Fruit fly (Drosophila melanogaster) whole organism, embryonic: ENCODE measurements around the gene CG32079.

Experiments used
- Adf1 ChIP-seq: fragments of 200-800 bp; sonication (Bioruptor generic); IDR thresholded peaks from 2 replicates; pipeline ENCODE4 v1.3.6; 2022; ENCODE audit warnings: missing biosample characterization, missing genetic modification characterization
- Dad ChIP-seq: fragments of 200-800 bp; sonication (Bioruptor generic); optimal IDR thresholded peaks from 3 replicates; lab custom pipeline; 2016; ENCODE audit warnings: missing biosample characterization, missing genetic modification characterization
- Sox102F ChIP-seq: fragments of 200-800 bp; sonication (Bioruptor generic); optimal IDR thresholded peaks from 2 replicates; lab custom pipeline; 2018; ENCODE audit warnings: missing biosample characterization, mild to moderate bottlenecking, missing genetic modification characterization, moderate library complexity
- az2 ChIP-seq: fragments of 200-800 bp; sonication (Bioruptor generic); optimal IDR thresholded peaks from 3 replicates; lab custom pipeline; 2016; ENCODE audit warnings: missing biosample characterization, missing genetic modification characterization
- chif ChIP-seq, 2 experiments: fragments of 200-800 bp; sonication (Bioruptor generic); optimal IDR thresholded peaks; 3 replicates each; lab custom pipeline; 2016; ENCODE audit warnings: missing biosample characterization in 2 of 2, missing genetic modification characterization in 2 of 2
- gem ChIP-seq: fragments of 200-800 bp; sonication (Bioruptor generic); optimal IDR thresholded peaks from 2 replicates; lab custom pipeline; 2019; ENCODE audit warnings: missing biosample characterization, mild to moderate bottlenecking, missing genetic modification characterization, moderate library complexity
- kay ChIP-seq: fragments of 200-800 bp; sonication (Bioruptor generic); optimal IDR thresholded peaks from 2 replicates; lab custom pipeline; 2016; ENCODE audit warnings: missing biosample characterization, missing genetic modification characterization
- scrt ChIP-seq: fragments of 200-800 bp; sonication (Bioruptor generic); optimal IDR thresholded peaks from 2 replicates; lab custom pipeline; 2018; ENCODE audit warnings: missing biosample characterization, mild to moderate bottlenecking, missing genetic modification characterization, moderate library complexity

dm6 chr3L:11003980-11004379 lies 21.4 kb upstream of the CG32079 start:
- TF ChIP-seq scrt, result no peak
- TF ChIP-seq Adf1 (GFP tag; lab: Robert Waterston, UW), result no peak
- no peak for TF ChIP-seq kay (GFP tag; lab: Kevin White, UChicago)
- TF ChIP-seq Dad (GFP tag; lab: Kevin White, UChicago), result no peak
- TF ChIP-seq Sox102F (GFP tag; lab: Kevin White, UChicago), result no peak
- no peak for TF ChIP-seq gem (tag; lab: Kevin White, UChicago)
- TF ChIP-seq az2 (GFP tag; lab: Kevin White, UChicago), result no peak
- TF ChIP-seq chif (GFP tag; optimal IDR thresholded peaks at IDR 0.05; lab: Kevin White, UChicago), result no peak
